Worm (Caenorhabditis elegans) whole organism, mixed stage, embryonic: ENCODE data around the gene btb-9.

Source experiments
- blmp-1 ChIP-seq: fragments of 150-350 bp; optimal IDR thresholded peaks from 2 replicates; lab custom pipeline; 2014; ENCODE audit warnings: missing biosample characterization, missing genetic modification characterization
- ces-1 ChIP-seq: fragments of 150-350 bp; optimal IDR thresholded peaks from 2 replicates; lab custom pipeline; 2014; ENCODE audit warnings: missing biosample characterization, missing genetic modification reagents, missing genetic modification characterization
- lin-13 ChIP-seq: fragments of 150-350 bp; optimal IDR thresholded peaks from 2 replicates; lab custom pipeline; 2014; ENCODE audit warnings: missing biosample characterization, missing genetic modification characterization
- lin-32 ChIP-seq: fragments of 200-800 bp; sonication (Bioruptor generic); optimal IDR thresholded peaks from 2 replicates; lab custom pipeline; 2018; ENCODE audit warnings: mild to moderate bottlenecking, missing genetic modification characterization, missing compliant biosample characterization
- lsy-2 ChIP-seq: fragments of 150-350 bp; optimal IDR thresholded peaks from 2 replicates; lab custom pipeline; 2014; ENCODE audit warnings: missing biosample characterization, missing genetic modification characterization
- mep-1 ChIP-seq: fragments of 150-350 bp; optimal IDR thresholded peaks from 2 replicates; lab custom pipeline; 2017; ENCODE audit warnings: missing biosample characterization, missing genetic modification reagents, missing genetic modification characterization, inconsistent platforms
- nhr-12 ChIP-seq: fragments of 150-350 bp; optimal IDR thresholded peaks from 2 replicates; lab custom pipeline; 2014; ENCODE audit warnings: missing biosample characterization, missing genetic modification characterization
- nhr-237 ChIP-seq: fragments of 150-350 bp; optimal IDR thresholded peaks from 2 replicates; lab custom pipeline; 2014; ENCODE audit warnings: missing biosample characterization, missing genetic modification characterization
- nhr-76 ChIP-seq: sonication (generic microtip); optimal IDR thresholded peaks from 2 replicates; lab custom pipeline; 2017; ENCODE audit warnings: missing biosample characterization, missing genetic modification characterization
- pha-4 ChIP-seq: fragments of 150-350 bp; optimal IDR thresholded peaks from 2 replicates; lab custom pipeline; 2018; ENCODE audit warnings: missing biosample characterization, missing genetic modification reagents, missing genetic modification characterization
- snpc-4 ChIP-seq: fragments of 150-350 bp; optimal IDR thresholded peaks from 2 replicates; lab custom pipeline; 2014; ENCODE audit warnings: missing biosample characterization, missing genetic modification characterization
- unc-62 ChIP-seq: fragments of 150-350 bp; optimal IDR thresholded peaks from 2 replicates; lab custom pipeline; 2014; ENCODE audit warnings: missing biosample characterization, missing genetic modification reagents, missing genetic modification characterization
- ztf-11 ChIP-seq: fragments of 150-350 bp; optimal IDR thresholded peaks from 2 replicates; lab custom pipeline; 2014; ENCODE audit warnings: missing biosample characterization, missing genetic modification characterization

- TF ChIP-seq unc-62 (GFP tag; lab: Kevin White, UChicago) = no peak
- TF ChIP-seq nhr-12 (tag; lab: Kevin White, UChicago) = no peak
- no peak for TF ChIP-seq lin-32 (GFP tag; lab: Kevin White, UChicago)
- TF ChIP-seq nhr-76 = no peak
- no peak for TF ChIP-seq mep-1
- no peak for TF ChIP-seq ces-1 (GFP tag; lab: Kevin White, UChicago)
- TF ChIP-seq blmp-1 (tag; lab: Kevin White, UChicago) = no peak
- TF ChIP-seq lsy-2 (tag; lab: Kevin White, UChicago) = no peak
- TF ChIP-seq lin-13 = no peak
- TF ChIP-seq nhr-237 = no peak
- TF ChIP-seq snpc-4 (tag; lab: Kevin White, UChicago) = no peak
- TF ChIP-seq ztf-11 (tag; lab: Kevin White, UChicago) = no peak
- no peak for TF ChIP-seq pha-4 (tag; lab: Kevin White, UChicago)
Measured at ce11 chrII:1730103-1730502, 1.8 kb downstream of the btb-9 start, which contains the start of gene ceh-81.
